Worm (Caenorhabditis elegans) whole organism, L2 larva: ENCODE data around the gene pigs-1.

ENCODE experiments used
- C34F6.9 ChIP-seq: fragments of 150-350 bp; optimal IDR thresholded peaks from 2 replicates; lab custom pipeline; 2014; ENCODE audit warnings: missing biosample characterization, missing genetic modification characterization
- F13H6.1 ChIP-seq: sonication (generic microtip); optimal IDR thresholded peaks from 2 replicates; lab custom pipeline; 2016; ENCODE audit warnings: missing genetic modification characterization, missing compliant biosample characterization
- R02D3.7 ChIP-seq: fragments of 150-350 bp; optimal IDR thresholded peaks from 2 replicates; lab custom pipeline; 2014; ENCODE audit warnings: missing biosample characterization, missing genetic modification characterization
- Y55F3AM.14 ChIP-seq: fragments of 200-800 bp; sonication (Bioruptor generic); optimal IDR thresholded peaks from 2 replicates; lab custom pipeline; 2018; ENCODE audit warnings: mild to moderate bottlenecking, missing genetic modification characterization, missing compliant biosample characterization
- aly-2 ChIP-seq: fragments of 150-350 bp; optimal IDR thresholded peaks from 2 replicates; lab custom pipeline; 2014; ENCODE audit warnings: missing biosample characterization, missing genetic modification characterization
- blmp-1 ChIP-seq: sonication (generic microtip); optimal IDR thresholded peaks from 2 replicates; lab custom pipeline; 2017; ENCODE audit warnings: missing genetic modification characterization, mild to moderate bottlenecking, missing compliant biosample characterization, antibody characterized with exemption, moderate library complexity; ENCODE audit not compliant: insufficient read depth
- ceh-82 ChIP-seq: fragments of 150-350 bp; optimal IDR thresholded peaks from 2 replicates; lab custom pipeline; 2014; ENCODE audit warnings: missing biosample characterization, missing genetic modification characterization
- crh-2 ChIP-seq: sonication (generic microtip); optimal IDR thresholded peaks from 2 replicates; lab custom pipeline; 2017; ENCODE audit warnings: missing biosample characterization, missing genetic modification characterization
- dmd-4 ChIP-seq: sonication (generic microtip); optimal IDR thresholded peaks from 2 replicates; lab custom pipeline; 2017; ENCODE audit warnings: missing biosample characterization, missing genetic modification characterization
- egl-27 ChIP-seq: sonication (generic microtip); optimal IDR thresholded peaks from 3 replicates; lab custom pipeline; 2017; ENCODE audit warnings: missing biosample characterization, missing genetic modification reagents, missing genetic modification characterization
- elt-3 ChIP-seq: sonication (generic microtip); optimal IDR thresholded peaks from 2 replicates; lab custom pipeline; 2017; ENCODE audit warnings: missing biosample characterization, missing genetic modification characterization
- lin-13 ChIP-seq: fragments of 150-350 bp; optimal IDR thresholded peaks from 2 replicates; lab custom pipeline; 2014; ENCODE audit warnings: missing biosample characterization, missing genetic modification reagents, missing genetic modification characterization
- lin-39 ChIP-seq: fragments of 150-350 bp; optimal IDR thresholded peaks from 2 replicates; lab custom pipeline; 2014; ENCODE audit warnings: missing biosample characterization, missing genetic modification reagents, missing genetic modification characterization
- lsy-2 ChIP-seq, 2 experiments: fragments of 150-350 bp in 1 of 2; sonication (generic microtip) in 1 of 2; optimal IDR thresholded peaks; 2 replicates each; lab custom pipeline; 2014 to 2017; ENCODE audit warnings: missing biosample characterization in 2 of 2, missing genetic modification characterization in 2 of 2
- mab-5 ChIP-seq: fragments of 150-350 bp; optimal IDR thresholded peaks from 2 replicates; lab custom pipeline; 2014; ENCODE audit warnings: missing biosample characterization, missing genetic modification characterization
- mbf-1 ChIP-seq: sonication (generic microtip); optimal IDR thresholded peaks from 2 replicates; lab custom pipeline; 2017; ENCODE audit warnings: missing biosample characterization, missing genetic modification characterization
- mdl-1 ChIP-seq, 2 experiments: fragments of 150-350 bp in 1 of 2; sonication (generic microtip) in 1 of 2; optimal IDR thresholded peaks; 2 replicates each; lab custom pipeline; 2017; ENCODE audit warnings: missing biosample characterization in 2 of 2, missing genetic modification characterization in 2 of 2
- nhr-10 ChIP-seq: sonication (generic microtip); optimal IDR thresholded peaks from 2 replicates; lab custom pipeline; 2017; ENCODE audit warnings: missing biosample characterization, missing genetic modification characterization
- nhr-11 ChIP-seq: fragments of 150-350 bp; optimal IDR thresholded peaks from 2 replicates; lab custom pipeline; 2014; ENCODE audit warnings: missing biosample characterization, missing genetic modification characterization
- nhr-12 ChIP-seq: fragments of 150-350 bp; optimal IDR thresholded peaks from 2 replicates; lab custom pipeline; 2014; ENCODE audit warnings: missing biosample characterization, missing genetic modification characterization
- nhr-237 ChIP-seq: fragments of 150-350 bp; optimal IDR thresholded peaks from 2 replicates; lab custom pipeline; 2014; ENCODE audit warnings: missing biosample characterization, missing genetic modification characterization
- nhr-25 ChIP-seq: fragments of 150-350 bp; sonication (generic microtip); optimal IDR thresholded peaks from 3 replicates; lab custom pipeline; 2014; ENCODE audit warnings: missing biosample characterization, missing genetic modification characterization
- nhr-77 ChIP-seq: fragments of 150-350 bp; optimal IDR thresholded peaks from 2 replicates; lab custom pipeline; 2014; ENCODE audit warnings: missing biosample characterization, missing genetic modification characterization
- peb-1 ChIP-seq: fragments of 150-350 bp; optimal IDR thresholded peaks from 2 replicates; lab custom pipeline; 2014; ENCODE audit warnings: missing biosample characterization, missing genetic modification characterization
- sem-4 ChIP-seq: fragments of 150-350 bp; optimal IDR thresholded peaks from 2 replicates; lab custom pipeline; 2014; ENCODE audit warnings: missing biosample characterization, missing genetic modification reagents, missing genetic modification characterization
- skn-1 ChIP-seq: sonication (generic microtip); optimal IDR thresholded peaks from 2 replicates; lab custom pipeline; 2017; ENCODE audit warnings: missing biosample characterization, missing genetic modification characterization
- sma-9 ChIP-seq, 2 experiments: fragments of 150-350 bp in 1 of 2; sonication (generic microtip) in 1 of 2; optimal IDR thresholded peaks; 2 replicates each; lab custom pipeline; 2014 to 2016; ENCODE audit warnings: missing genetic modification characterization in 2 of 2, mild to moderate bottlenecking in 1 of 2, missing biosample characterization in 1 of 2, missing compliant biosample characterization in 1 of 2, missing genetic modification reagents in 1 of 2, moderate library complexity in 1 of 2
- snpc-4 ChIP-seq: fragments of 150-350 bp; optimal IDR thresholded peaks from 2 replicates; lab custom pipeline; 2014; ENCODE audit warnings: missing biosample characterization, missing genetic modification characterization
- unc-39 ChIP-seq: fragments of 150-350 bp; optimal IDR thresholded peaks from 2 replicates; lab custom pipeline; 2014; ENCODE audit warnings: missing biosample characterization, missing genetic modification characterization
- unc-55 ChIP-seq: fragments of 150-350 bp; sonication (generic microtip); optimal IDR thresholded peaks from 3 replicates; lab custom pipeline; 2014; ENCODE audit warnings: missing biosample characterization, missing genetic modification reagents, missing genetic modification characterization
- unc-62 ChIP-seq: fragments of 150-350 bp; optimal IDR thresholded peaks from 2 replicates; lab custom pipeline; 2014; ENCODE audit warnings: missing biosample characterization, missing genetic modification reagents, missing genetic modification characterization
- zag-1 ChIP-seq: fragments of 150-350 bp; optimal IDR thresholded peaks from 2 replicates; lab custom pipeline; 2014; ENCODE audit warnings: missing biosample characterization, missing genetic modification characterization
- ztf-1 ChIP-seq: fragments of 200-800 bp; sonication (Bioruptor generic); conservative IDR thresholded peaks from 2 replicates; pipeline ENCODE4 v1.3.6; 2022; ENCODE audit warnings: missing genetic modification characterization, missing compliant biosample characterization
- ztf-11 ChIP-seq: sonication (generic microtip); optimal IDR thresholded peaks from 2 replicates; lab custom pipeline; 2017; ENCODE audit warnings: missing biosample characterization, missing genetic modification characterization

pigs-1 gene

ce11 chrIV:10143640-10144039, 5.2 kb downstream of the pigs-1 start, which contains the start of gene msp-38:
Gene msp-38 (minus strand): TSS chrIV:10143740.
- TF ChIP-seq sma-9 (GFP tag; optimal IDR thresholded peaks at IDR 0.05; lab: Kevin White, UChicago) (no peak), sma-9 (tag; optimal IDR thresholded peaks at IDR 0.05; lab: Kevin White, UChicago) (no peak), egl-27 (tag; lab: Kevin White, UChicago) (no peak)

ce11 chrIV:10141930-10142505, 6.8 kb downstream of the pigs-1 start, which contains the start of the genes gst-2, gst-4 and dhs-12:
Gene gst-2 (minus strand): TSS chrIV:10142061.
Gene gst-4 (plus strand): TSS chrIV:10142225.
Gene dhs-12 (plus strand): TSS chrIV:10142455.
- TF ChIP-seq egl-27 (tag; lab: Kevin White, UChicago) = no peak
- no peak for TF ChIP-seq ceh-82 (tag; lab: Kevin White, UChicago)
- TF ChIP-seq skn-1 (tag; lab: Kevin White, UChicago) = peak; percentile 93

DNA sequence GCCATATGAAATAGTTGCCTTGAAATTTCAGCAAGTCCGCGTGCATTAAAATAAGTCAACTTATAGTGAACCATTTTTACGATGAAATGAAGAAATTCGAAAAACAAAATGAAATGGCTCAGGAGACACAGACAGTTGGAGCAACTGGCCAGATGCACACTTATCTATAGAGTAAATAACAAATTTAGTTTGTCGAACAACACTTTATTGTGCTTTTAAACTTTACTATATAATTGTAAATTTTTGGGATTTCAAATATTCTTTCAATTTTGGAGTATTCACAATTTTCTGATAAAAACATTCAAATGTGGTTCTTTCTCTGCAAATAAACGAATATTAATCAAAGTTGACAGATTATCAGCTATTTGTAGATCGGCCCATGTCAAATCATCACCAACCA, 8.7 kb downstream of the pigs-1 start, which contains the start of gene gst-3:
TSS of gene gst-3 (minus strand) at position 101 of the 400 bp plus-strand sequence.
- no peak for TF ChIP-seq blmp-1 (tag; lab: Kevin White, UChicago)
- TF ChIP-seq nhr-25 (tag; lab: Kevin White, UChicago) = no peak
- TF ChIP-seq unc-39 (tag; lab: Kevin White, UChicago) = no peak
- no peak for TF ChIP-seq elt-3
- no peak for TF ChIP-seq lin-13 (GFP tag; lab: Kevin White, UChicago)

DNA sequence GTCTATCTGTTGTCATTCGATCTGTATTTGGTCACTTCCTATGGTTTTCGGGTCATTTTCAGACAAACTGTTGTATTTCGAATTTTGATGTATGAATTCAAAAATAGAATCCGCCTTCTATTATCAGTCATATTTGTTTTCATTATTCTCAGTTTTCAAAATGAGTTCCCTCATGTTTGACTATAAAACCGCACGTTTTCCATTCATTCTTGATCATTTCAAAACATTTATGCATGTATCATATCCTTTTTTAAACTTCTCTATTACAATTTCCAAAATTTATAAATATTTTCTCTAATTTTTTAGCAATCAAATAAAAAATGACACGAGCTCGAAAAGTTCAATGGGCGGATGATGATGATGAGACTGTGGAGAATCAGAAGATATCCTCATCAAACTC, 11.0 kb downstream of the pigs-1 start, which contains the start of gene K08F4.12:
TSS of gene K08F4.12 (plus strand) at position 301 of the 400 bp plus-strand sequence.
- TF ChIP-seq ztf-1 (GFP tag; lab: Robert Waterston, UW) (no peak), peb-1 (tag; lab: Kevin White, UChicago) (no peak), unc-62 (GFP tag; lab: Kevin White, UChicago) (no peak), mab-5 (tag; lab: Kevin White, UChicago) (no peak), sma-9 (GFP tag; optimal IDR thresholded peaks at IDR 0.05; lab: Kevin White, UChicago) (no peak), sma-9 (tag; optimal IDR thresholded peaks at IDR 0.05; lab: Kevin White, UChicago) (no peak), mbf-1 (tag; lab: Kevin White, UChicago) (no peak), nhr-11 (tag; lab: Kevin White, UChicago) (no peak), R02D3.7 (no peak), lin-39 (tag; lab: Kevin White, UChicago) (no peak), unc-55 (GFP tag; lab: Kevin White, UChicago) (no peak), zag-1 (tag; lab: Kevin White, UChicago) (no peak), ztf-11 (tag; lab: Kevin White, UChicago) (no peak), lsy-2 (tag; optimal IDR thresholded peaks at IDR 0.05; lab: Kevin White, UChicago) (no peak), nhr-12 (tag; lab: Kevin White, UChicago) (no peak), lin-13 (GFP tag; lab: Kevin White, UChicago) (no peak), aly-2 (tag; lab: Kevin White, UChicago) (no peak), nhr-10 (tag; lab: Kevin White, UChicago) (no peak), unc-39 (tag; lab: Kevin White, UChicago) (no peak), mdl-1 (tag; optimal IDR thresholded peaks at IDR 0.05; lab: Kevin White, UChicago) (no peak), C34F6.9 (no peak)

DNA sequence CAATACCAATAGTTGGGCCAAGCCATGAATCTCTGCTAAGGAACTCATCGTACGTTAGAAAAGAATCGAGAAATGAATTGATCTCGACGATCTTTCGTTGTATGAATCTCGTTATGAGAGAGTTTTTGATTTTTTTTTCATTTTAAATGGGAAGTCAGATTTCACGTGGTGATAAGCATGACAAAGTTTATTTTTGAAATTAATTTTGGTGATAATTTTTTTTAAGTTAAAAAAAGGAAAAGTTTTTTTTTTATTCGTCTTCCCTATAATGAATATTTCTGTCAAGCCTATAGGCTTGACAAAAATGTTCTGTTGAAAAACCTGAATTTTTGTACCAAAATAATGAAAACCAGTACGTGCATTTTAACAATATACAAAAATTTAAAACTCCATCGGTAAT, 13.0 kb downstream of the pigs-1 start, which contains the start of gene K08F4.5:
TSS of gene K08F4.5 (minus strand) at position 101 of the 400 bp plus-strand sequence.
- TF ChIP-seq R02D3.7 (no peak), crh-2 (tag; lab: Kevin White, UChicago) (no peak), dmd-4 (tag; lab: Kevin White, UChicago) (no peak), F13H6.1 (tag; lab: Kevin White, UChicago) (no peak), sem-4 (tag; lab: Kevin White, UChicago) (no peak), nhr-25 (tag; lab: Kevin White, UChicago) (no peak), aly-2 (tag; lab: Kevin White, UChicago) (no peak), snpc-4 (tag; lab: Kevin White, UChicago) (no peak), Y55F3AM.14 (GFP tag; lab: Kevin White, UChicago) (no peak), ztf-1 (GFP tag; lab: Robert Waterston, UW) (no peak), nhr-77 (tag; lab: Kevin White, UChicago) (no peak), mdl-1 (tag; optimal IDR thresholded peaks at IDR 0.05; lab: Kevin White, UChicago) (no peak), nhr-237 (tag; lab: Kevin White, UChicago) (no peak)
